Fruit fly (Drosophila melanogaster) whole organism, wandering third instar larva: ENCODE results near the gene CG3961.

ENCODE experiments used
- Abd-B ChIP-seq: fragments of >200 bp; optimal IDR thresholded peaks from 2 replicates; lab custom pipeline; 2017; ENCODE audit warnings: missing biosample characterization, missing genetic modification characterization
- CrebA ChIP-seq: fragments of 200-800 bp; sonication (Bioruptor generic); optimal IDR thresholded peaks from 2 replicates; lab custom pipeline; 2016; ENCODE audit warnings: missing biosample characterization, mild to moderate bottlenecking, missing genetic modification characterization, borderline replicate concordance
- Dfd ChIP-seq: fragments of >200 bp; optimal IDR thresholded peaks from 2 replicates; lab custom pipeline; 2017; ENCODE audit warnings: missing biosample characterization, missing genetic modification characterization
- Dif ChIP-seq: fragments of 200-275, 200-300 bp; sonication (Bioruptor generic); optimal IDR thresholded peaks from 2 replicates; lab custom pipeline; 2018; ENCODE audit warnings: missing biosample characterization, missing genetic modification characterization; ENCODE audit not compliant: partially characterized antibody
- Mio ChIP-seq: sonication (Bioruptor generic); optimal IDR thresholded peaks from 2 replicates; lab custom pipeline; 2016; ENCODE audit warnings: missing biosample characterization, missing genetic modification characterization
- br ChIP-seq: fragments of 200-800 bp; sonication (Bioruptor generic); optimal IDR thresholded peaks from 2 replicates; lab custom pipeline; 2016; ENCODE audit warnings: missing biosample characterization, missing genetic modification characterization
- dl ChIP-seq, 2 experiments: fragments of 175-275, 200-275 bp in 1 of 2; fragments of 200-275 bp in 1 of 2; sonication (Bioruptor generic); optimal IDR thresholded peaks; lab custom pipeline; 2018; ENCODE audit warnings: mild to moderate bottlenecking in 2 of 2, missing biosample characterization in 2 of 2, missing genetic modification characterization in 2 of 2, moderate library complexity in 2 of 2; ENCODE audit not compliant: partially characterized antibody in 2 of 2, insufficient read depth in 1 of 2
- fru ChIP-seq: fragments of 200-800 bp; sonication (Bioruptor generic); optimal IDR thresholded peaks from 3 replicates; lab custom pipeline; 2016; ENCODE audit warnings: missing biosample characterization, mild to moderate bottlenecking, missing genetic modification characterization
- h ChIP-seq: fragments of 200-800 bp; sonication (Bioruptor generic); optimal IDR thresholded peaks from 3 replicates; lab custom pipeline; 2016; ENCODE audit warnings: missing biosample characterization, mild to moderate bottlenecking, missing genetic modification characterization
- jim ChIP-seq: fragments of 175-275, 200-325 bp; sonication (Bioruptor generic); optimal IDR thresholded peaks from 2 replicates; lab custom pipeline; 2016; ENCODE audit warnings: missing biosample characterization, mild to moderate bottlenecking, missing genetic modification characterization
- usp ChIP-seq: fragments of >200 bp; optimal IDR thresholded peaks from 2 replicates; lab custom pipeline; 2017; ENCODE audit warnings: missing biosample characterization, missing genetic modification characterization

- TF ChIP-seq CrebA (no peak), Mio (GFP tag; lab: Kevin White, UChicago) (no peak), fru (no peak), jim (GFP tag; lab: Kevin White, UChicago) (no peak), h (GFP tag; lab: Kevin White, UChicago) (no peak), br (GFP tag; lab: Kevin White, UChicago) (no peak), dl (GFP tag; optimal IDR thresholded peaks at IDR 0.05; lab: Kevin White, UChicago; ENCODE audit: insufficient read depth in 1 of 2, partially characterized antibody in 2 of 2) (no peak), Abd-B (GFP tag; lab: Kevin White, UChicago) (no peak), Dfd (GFP tag; lab: Kevin White, UChicago) (no peak), Dif (GFP tag; lab: Kevin White, UChicago) (no peak), usp (GFP tag; lab: Kevin White, UChicago) (no peak)
Measured at dm6 chr3L:18922086-18922485, 31.8 kb upstream of the CG3961 start, which contains the start of gene CG3819.
